Fruit fly (Drosophila melanogaster) whole organism, wandering third instar larva: Measurements from ENCODE around the gene Osbp.

Experiments used
- Abd-B ChIP-seq: fragments of >200 bp; optimal IDR thresholded peaks from 2 replicates; lab custom pipeline; 2017; ENCODE audit warnings: missing biosample characterization, missing genetic modification characterization
- CG32264 ChIP-seq: fragments of 200-800 bp; sonication (Bioruptor generic); optimal IDR thresholded peaks from 2 replicates; lab custom pipeline; 2016; ENCODE audit warnings: missing biosample characterization, missing genetic modification characterization
- CG9705 ChIP-seq: fragments of 200-800 bp; sonication (Bioruptor generic); optimal IDR thresholded peaks from 2 replicates; lab custom pipeline; 2018; ENCODE audit warnings: missing biosample characterization, mild to moderate bottlenecking, missing genetic modification characterization
- CrebA ChIP-seq: fragments of 200-800 bp; sonication (Bioruptor generic); optimal IDR thresholded peaks from 2 replicates; lab custom pipeline; 2016; ENCODE audit warnings: missing biosample characterization, mild to moderate bottlenecking, missing genetic modification characterization, borderline replicate concordance
- Dfd ChIP-seq: fragments of >200 bp; optimal IDR thresholded peaks from 2 replicates; lab custom pipeline; 2017; ENCODE audit warnings: missing biosample characterization, missing genetic modification characterization
- GATAd ChIP-seq: sonication (Bioruptor generic); optimal IDR thresholded peaks from 2 replicates; lab custom pipeline; 2016; ENCODE audit warnings: missing biosample characterization, missing genetic modification characterization
- HLH106 ChIP-seq: fragments of 200-800 bp; optimal IDR thresholded peaks from 3 replicates; lab custom pipeline; 2019; ENCODE audit warnings: missing biosample characterization, mild to moderate bottlenecking, missing genetic modification characterization, moderate library complexity
- Hr78 ChIP-seq: fragments of >200 bp; optimal IDR thresholded peaks from 2 replicates; lab custom pipeline; 2017; ENCODE audit warnings: missing biosample characterization, missing genetic modification characterization
- Hr83 ChIP-seq: fragments of 200-300 bp; sonication (Bioruptor generic); optimal IDR thresholded peaks from 2 replicates; lab custom pipeline; 2016; ENCODE audit warnings: missing biosample characterization, mild to moderate bottlenecking, missing genetic modification characterization, moderate library complexity; ENCODE audit not compliant: poor library complexity, severe bottlenecking
- Jra ChIP-seq: sonication (Bioruptor generic); optimal IDR thresholded peaks from 2 replicates; lab custom pipeline; 2016; ENCODE audit warnings: missing biosample characterization, missing genetic modification characterization
- Mio ChIP-seq: sonication (Bioruptor generic); optimal IDR thresholded peaks from 2 replicates; lab custom pipeline; 2016; ENCODE audit warnings: missing biosample characterization, missing genetic modification characterization
- Myc ChIP-seq: fragments of >200 bp; optimal IDR thresholded peaks from 2 replicates; lab custom pipeline; 2017
- N ChIP-seq: fragments of >200 bp; optimal IDR thresholded peaks from 2 replicates; lab custom pipeline; 2018; ENCODE audit warnings: missing biosample characterization, missing external identifiers, missing genetic modification characterization
- OdsH ChIP-seq: fragments of 200-800 bp; sonication (Bioruptor generic); optimal IDR thresholded peaks from 2 replicates; lab custom pipeline; 2016; ENCODE audit warnings: missing biosample characterization, mild to moderate bottlenecking, missing genetic modification characterization
- Rel ChIP-seq, 2 experiments: fragments of 200-800 bp; sonication (Bioruptor generic) in 1 of 2; optimal IDR thresholded peaks; 2 replicates in 1 of 2; 3 replicates in 1 of 2; lab custom pipeline; 2016 to 2019; ENCODE audit warnings: mild to moderate bottlenecking in 2 of 2, missing biosample characterization in 2 of 2, missing genetic modification characterization in 2 of 2, moderate library complexity in 1 of 2
- Sp1 ChIP-seq: fragments of 200-800 bp; sonication (Bioruptor generic); optimal IDR thresholded peaks from 3 replicates; lab custom pipeline; 2019; ENCODE audit warnings: missing biosample characterization, mild to moderate bottlenecking, missing genetic modification characterization, moderate library complexity
- brk ChIP-seq: fragments of 200-800 bp; sonication (Bioruptor generic); optimal IDR thresholded peaks from 2 replicates; lab custom pipeline; 2016; ENCODE audit warnings: missing biosample characterization, mild to moderate bottlenecking, missing genetic modification characterization
- dl ChIP-seq, 2 experiments: fragments of 175-275, 200-275 bp in 1 of 2; fragments of 200-275 bp in 1 of 2; sonication (Bioruptor generic); optimal IDR thresholded peaks; lab custom pipeline; 2018; ENCODE audit warnings: mild to moderate bottlenecking in 2 of 2, missing biosample characterization in 2 of 2, missing genetic modification characterization in 2 of 2, moderate library complexity in 2 of 2; ENCODE audit not compliant: partially characterized antibody in 2 of 2, insufficient read depth in 1 of 2
- dmrt93B ChIP-seq: fragments of 200-800 bp; sonication (Bioruptor generic); optimal IDR thresholded peaks from 2 replicates; lab custom pipeline; 2018; ENCODE audit warnings: missing biosample characterization, mild to moderate bottlenecking, missing genetic modification characterization
- dsf ChIP-seq: sonication (Bioruptor generic); optimal IDR thresholded peaks from 2 replicates; lab custom pipeline; 2016; ENCODE audit warnings: missing biosample characterization, missing genetic modification characterization, borderline replicate concordance
- ey ChIP-seq: fragments of 200-800 bp; sonication (Bioruptor generic); optimal IDR thresholded peaks from 2 replicates; lab custom pipeline; 2016; ENCODE audit warnings: missing biosample characterization, missing genetic modification characterization
- foxo ChIP-seq, 2 experiments: fragments of 200-800 bp; sonication (Bioruptor generic); optimal IDR thresholded peaks; 2 replicates in 1 of 2; 3 replicates in 1 of 2; lab custom pipeline; 2016 to 2017; ENCODE audit warnings: missing biosample characterization in 2 of 2, missing genetic modification characterization in 2 of 2
- h ChIP-seq: fragments of 200-800 bp; sonication (Bioruptor generic); optimal IDR thresholded peaks from 3 replicates; lab custom pipeline; 2016; ENCODE audit warnings: missing biosample characterization, mild to moderate bottlenecking, missing genetic modification characterization
- pan ChIP-seq: fragments of >200 bp; optimal IDR thresholded peaks from 2 replicates; lab custom pipeline; 2017
- psq ChIP-seq: fragments of 200-800 bp; sonication (Bioruptor generic); optimal IDR thresholded peaks from 3 replicates; lab custom pipeline; 2017; ENCODE audit warnings: missing biosample characterization, mild to moderate bottlenecking, missing genetic modification characterization, moderate library complexity
- rgr ChIP-seq: fragments of 200-800 bp; sonication (Bioruptor generic); optimal IDR thresholded peaks from 3 replicates; lab custom pipeline; 2016; ENCODE audit warnings: missing biosample characterization, mild to moderate bottlenecking, missing genetic modification characterization
- sage ChIP-seq: fragments of 200-800 bp; sonication (Bioruptor generic); optimal IDR thresholded peaks from 2 replicates; lab custom pipeline; 2016; ENCODE audit warnings: missing biosample characterization, mild to moderate bottlenecking, missing genetic modification characterization
- sv ChIP-seq: fragments of 200-800 bp; sonication (Bioruptor generic); optimal IDR thresholded peaks from 3 replicates; lab custom pipeline; 2016; ENCODE audit warnings: missing biosample characterization, missing genetic modification characterization
- usp ChIP-seq: fragments of >200 bp; optimal IDR thresholded peaks from 2 replicates; lab custom pipeline; 2017; ENCODE audit warnings: missing biosample characterization, missing genetic modification characterization
- woc ChIP-seq: sonication (Bioruptor generic); optimal IDR thresholded peaks from 2 replicates; lab custom pipeline; 2016; ENCODE audit warnings: missing biosample characterization, mild to moderate bottlenecking, missing genetic modification characterization

The Osbp gene

dm6 chr3R:24917814-24918636, 20.0 kb downstream of the Osbp start, which contains the start of the genes PIG-S, sud1 and CG11168:
Gene PIG-S (minus strand): TSS chr3R:24917864.
Gene sud1 (minus strand): TSS chr3R:24917864.
Gene CG11168 (plus strand): TSS chr3R:24918106.
- peak; percentile 71 for TF ChIP-seq HLH106 (tag; lab: Kevin White, UChicago)
- no peak for TF ChIP-seq Dfd (GFP tag; lab: Kevin White, UChicago)
- TF ChIP-seq foxo (GFP tag; optimal IDR thresholded peaks at IDR 0.05; lab: Kevin White, UChicago) = peak in 1 of 2 experiments; percentile 60
- peak; percentile 66 for TF ChIP-seq woc
- peak; percentile 97 for TF ChIP-seq Myc (lab: Kevin White, UChicago)
- TF ChIP-seq h (GFP tag; lab: Kevin White, UChicago) = no peak
- peak; percentile 64 for TF ChIP-seq rgr (GFP tag; lab: Kevin White, UChicago)
- TF ChIP-seq psq (GFP tag; lab: Kevin White, UChicago) = peak; percentile 59
- peak; percentile 8 for TF ChIP-seq ey
- TF ChIP-seq OdsH (GFP tag; lab: Kevin White, UChicago) = peak; percentile 30
- TF ChIP-seq CG9705 (GFP tag; lab: Kevin White, UChicago) = peak; percentile 47
- TF ChIP-seq sage (GFP tag; lab: Kevin White, UChicago) = no peak
- TF ChIP-seq sv (GFP tag; lab: Kevin White, UChicago) = peak; percentile 30

- no peak for TF ChIP-seq OdsH (GFP tag; lab: Kevin White, UChicago)
- no peak for TF ChIP-seq Myc (lab: Kevin White, UChicago)
- TF ChIP-seq sv (GFP tag; lab: Kevin White, UChicago) = no peak
- no peak for TF ChIP-seq GATAd (GFP tag; lab: Kevin White, UChicago)
- no peak for TF ChIP-seq pan (lab: Kevin White, UChicago)
- TF ChIP-seq Jra (GFP tag; lab: Kevin White, UChicago) = no peak
- no peak for TF ChIP-seq dl (GFP tag; optimal IDR thresholded peaks at IDR 0.05; lab: Kevin White, UChicago; ENCODE audit: insufficient read depth in 1 of 2, partially characterized antibody in 2 of 2)
- TF ChIP-seq Abd-B = no peak
- TF ChIP-seq usp (GFP tag; lab: Kevin White, UChicago) = no peak
- no peak for TF ChIP-seq woc
- no peak for TF ChIP-seq Dfd (GFP tag; lab: Kevin White, UChicago)
- TF ChIP-seq brk = no peak
- no peak for TF ChIP-seq dmrt93B (GFP tag; lab: Kevin White, UChicago)
- no peak for TF ChIP-seq Hr78 (GFP tag; lab: Kevin White, UChicago)
- no peak for TF ChIP-seq Hr83 (GFP tag; lab: Kevin White, UChicago)
- TF ChIP-seq N (GFP tag; lab: Kevin White, UChicago) = no peak
Measured at dm6 chr3R:24914864-24915263, 23.2 kb downstream of the Osbp start.

DNA sequence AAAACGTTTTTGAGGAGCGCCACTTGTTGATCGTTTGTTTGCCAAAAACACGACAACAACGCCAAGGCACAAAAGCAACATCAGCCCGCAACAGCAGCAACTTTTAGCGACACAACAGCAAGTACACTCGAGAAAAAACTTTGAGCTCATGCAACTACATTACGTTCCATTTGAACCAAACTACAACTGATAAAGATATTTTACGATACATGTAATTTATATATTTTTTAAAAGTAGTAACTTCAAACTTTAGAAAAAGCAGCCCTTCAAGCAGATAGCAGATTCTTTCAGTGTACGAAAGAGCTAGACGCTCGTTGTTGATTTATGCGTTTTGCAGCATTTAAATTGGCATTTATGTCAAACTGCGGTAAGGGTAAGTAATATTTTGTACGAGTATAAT, 27.9 kb downstream of the Osbp start:
- TF ChIP-seq dmrt93B (GFP tag; lab: Kevin White, UChicago) (no peak), woc (no peak), GATAd (GFP tag; lab: Kevin White, UChicago) (no peak), CrebA (GFP tag; lab: Kevin White, UChicago) (no peak), Jra (GFP tag; lab: Kevin White, UChicago) (no peak), ey (no peak), Mio (no peak)

DNA sequence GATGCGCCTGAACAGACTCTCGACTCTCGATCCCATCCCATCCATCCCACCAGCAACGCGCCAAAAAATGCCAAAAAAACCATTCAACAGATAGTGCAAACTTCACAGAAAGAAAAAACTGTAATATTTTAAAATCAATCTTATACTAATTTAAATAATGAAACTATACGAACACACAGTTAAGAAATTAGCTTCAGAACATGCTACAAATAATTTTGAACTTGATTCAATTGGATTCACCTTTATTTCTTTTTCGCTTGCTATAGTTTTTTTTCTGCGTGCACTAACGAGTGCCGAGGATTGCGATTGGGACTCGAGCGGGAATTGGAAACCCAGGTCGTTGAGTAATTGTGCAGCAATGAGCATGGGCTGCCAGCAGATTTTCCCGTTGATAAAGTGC, 30.0 kb downstream of the Osbp start:
- TF ChIP-seq Abd-B = no peak
- TF ChIP-seq CG32264 = no peak
- no peak for TF ChIP-seq CG9705 (GFP tag; lab: Kevin White, UChicago)
- TF ChIP-seq, all 38 proteins: peak for 0

DNA sequence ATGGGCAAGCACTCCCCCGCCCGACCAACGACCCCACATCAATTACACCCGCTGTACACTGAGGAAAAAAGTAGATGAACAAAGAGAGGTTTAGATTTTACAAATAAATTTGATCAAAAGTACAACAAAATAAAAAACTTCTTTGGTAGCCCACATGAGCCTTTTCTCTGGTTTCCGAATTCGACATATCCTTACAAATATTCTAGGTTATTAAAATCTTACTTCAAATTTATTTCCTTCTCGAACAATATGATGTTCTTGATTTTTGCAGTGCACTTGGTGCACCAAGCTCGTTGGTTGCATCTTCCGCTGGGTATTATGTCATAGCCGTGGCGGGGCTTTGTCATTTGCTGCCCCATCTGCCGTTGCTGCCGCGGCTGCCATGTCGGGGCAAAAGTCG, 31.4 kb downstream of the Osbp start:
- TF ChIP-seq Rel (GFP tag; optimal IDR thresholded peaks at IDR 0.05; lab: Kevin White, UChicago) (no peak), Rel (tag; optimal IDR thresholded peaks at IDR 0.05; lab: Kevin White, UChicago) (no peak), sage (GFP tag; lab: Kevin White, UChicago) (no peak), Sp1 (no peak), brk (no peak), dsf (GFP tag; lab: Kevin White, UChicago) (no peak), GATAd (GFP tag; lab: Kevin White, UChicago) (no peak), CG9705 (GFP tag; lab: Kevin White, UChicago) (no peak), CrebA (GFP tag; lab: Kevin White, UChicago) (no peak), N (GFP tag; lab: Kevin White, UChicago) (no peak)
- TF ChIP-seq, all 38 proteins: peak for 0
